Worm (Caenorhabditis elegans): ENCODE data around the gene srh-247.
"Not testable (repeated sequence)": the region's sequence is repeated elsewhere in the genome, so short reads cannot be mapped to it uniquely, and the experiment has no call there.

Gene srh-247

DNA sequence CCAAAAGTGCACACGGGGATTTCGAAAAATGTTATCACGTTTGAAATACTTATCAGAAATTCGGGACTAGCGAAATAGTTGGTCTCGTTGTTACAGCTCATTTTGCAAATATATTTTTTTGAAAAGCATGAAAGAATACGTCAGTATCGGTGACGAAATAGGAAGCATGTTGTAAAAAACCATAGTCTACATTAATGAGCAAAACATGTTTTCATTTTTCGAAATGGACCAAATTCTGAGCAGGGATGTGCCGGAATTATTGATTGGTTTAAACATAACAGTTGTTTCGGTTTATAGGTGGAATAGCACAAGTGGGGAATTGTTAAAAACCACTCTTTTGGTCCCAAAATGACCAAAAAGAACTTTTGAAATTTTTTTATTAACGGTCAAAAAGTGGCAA, at the start of gene srh-247:
Gene srh-247 (minus strand): TSS at position 101 of the 400 bp plus-strand sequence.
- TF ChIP-seq nhr-111 (GFP tag; optimal IDR thresholded peaks at IDR 0.05) (no peak), gei-8 (GFP tag; optimal IDR thresholded peaks at IDR 0.05) (no peak), lsy-2 (tag; optimal IDR thresholded peaks at IDR 0.05) (no peak), ztf-7 (tag; optimal IDR thresholded peaks at IDR 0.05) (no peak), saeg-2 (GFP tag; IDR thresholded peaks at IDR 0.05) (no peak), tra-1 (GFP tag; IDR thresholded peaks at IDR 0.05) (no peak), lin-38 (GFP tag; IDR thresholded peaks at IDR 0.05) (no peak), zip-2 (tag; optimal IDR thresholded peaks at IDR 0.05) (no peak), dmd-6 (GFP tag; IDR thresholded peaks at IDR 0.05) (no peak), mep-1 (tag; optimal IDR thresholded peaks at IDR 0.05) (no peak), ces-1 (GFP tag; optimal IDR thresholded peaks at IDR 0.05) (no peak), egl-43 (GFP tag; IDR thresholded peaks at IDR 0.05) (no peak), daf-19 (GFP tag; conservative IDR thresholded peaks at IDR 0.05) (no peak), pha-4 (GFP tag; IDR thresholded peaks at IDR 0.05) (no peak), pha-4 (tag; optimal IDR thresholded peaks at IDR 0.05) (no peak), lir-3 (tag; optimal IDR thresholded peaks at IDR 0.05) (no peak), set-16 (GFP tag; IDR thresholded peaks at IDR 0.05) (no peak), snpc-4 (tag; optimal IDR thresholded peaks at IDR 0.05) (no peak), F37D6.2 (tag; optimal IDR thresholded peaks at IDR 0.05) (no peak), Y75B8A.6 (GFP tag; IDR thresholded peaks at IDR 0.05) (no peak)

DNA sequence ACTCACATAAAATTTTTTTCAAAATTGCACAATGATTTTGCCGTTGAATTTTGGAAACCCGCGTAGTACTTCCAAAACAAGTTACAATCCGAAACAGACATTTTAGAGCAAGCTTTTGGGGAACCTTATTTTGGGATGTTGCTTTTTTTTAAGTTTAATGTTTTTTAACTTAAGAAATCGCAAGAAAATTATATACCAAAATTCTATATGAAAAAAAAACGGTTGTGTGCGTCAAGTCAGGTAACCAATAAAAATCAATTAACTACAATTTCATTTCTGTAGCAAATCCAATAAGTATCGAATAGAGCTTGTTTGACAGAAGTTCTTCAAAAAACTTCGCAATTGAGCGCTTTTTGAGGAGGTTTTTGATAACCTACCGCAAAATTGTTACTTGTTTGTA, 49.4 kb upstream of the srh-247 start, which contains the start of gene srw-117:
Gene srw-117 (minus strand): TSS at position 101 of the 400 bp plus-strand sequence.
- TF ChIP-seq tra-1 (GFP tag; IDR thresholded peaks at IDR 0.05) (no peak), lin-38 (GFP tag; IDR thresholded peaks at IDR 0.05) (no peak), unc-62 (GFP tag; optimal IDR thresholded peaks at IDR 0.05 in 1 of 2) (peak in 1 of 2 experiments; percentile 15), unc-62 (tag; optimal IDR thresholded peaks at IDR 0.05) (no peak)

DNA sequence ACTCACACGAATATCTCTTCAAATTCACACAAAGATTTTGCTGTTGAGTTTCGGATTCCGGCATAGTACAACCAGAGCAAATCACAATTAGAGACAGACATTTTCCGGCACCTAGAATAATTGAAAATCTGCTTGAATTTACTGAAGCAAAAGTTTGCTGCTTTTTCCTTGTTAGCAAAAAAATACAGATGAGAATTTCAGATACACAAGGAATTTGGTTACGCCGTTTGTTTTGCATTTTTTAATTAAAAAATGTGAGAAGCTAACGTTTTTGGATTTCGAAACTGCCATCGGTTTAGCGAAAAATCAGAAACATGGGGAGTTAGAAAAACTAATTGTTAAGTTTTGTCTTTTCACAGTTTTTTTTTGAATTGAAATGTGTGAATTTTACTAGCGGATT, 46.0 kb upstream of the srh-247 start, which contains the start of gene srw-118:
Gene srw-118 (minus strand): TSS at position 101 of the 400 bp plus-strand sequence.
- no peak for TF ChIP-seq set-16 (GFP tag; IDR thresholded peaks at IDR 0.05)
- peak; percentile 28 for TF ChIP-seq aha-1 (tag)

- TF ChIP-seq nhr-111 (GFP tag; optimal IDR thresholded peaks at IDR 0.05) (no peak), ZK337.2 (GFP tag; IDR thresholded peaks at IDR 0.05) (no peak), egl-27 (tag; optimal IDR thresholded peaks at IDR 0.05) (no peak), egl-43 (GFP tag; IDR thresholded peaks at IDR 0.05) (no peak), dmd-6 (GFP tag; IDR thresholded peaks at IDR 0.05) (no peak), hmg-1.1 (GFP tag; IDR thresholded peaks at IDR 0.05) (no peak), nhr-41 (GFP tag; IDR thresholded peaks at IDR 0.05) (no peak), Y75B8A.6 (GFP tag; IDR thresholded peaks at IDR 0.05) (no peak), nhr-6 (tag; optimal IDR thresholded peaks at IDR 0.05) (no peak), madf-5 (GFP tag; IDR thresholded peaks at IDR 0.05) (no peak)
Measured at ce11 chrV:2976287-2976686, 42.3 kb upstream of the srh-247 start, which contains the start of gene srw-124. TSS of gene srw-124 (plus strand) at chrV:2976587.

- not testable (repeated sequence) for TF ChIP-seq nhr-42 (GFP tag; IDR thresholded peaks at IDR 0.05); lin-39 (tag; optimal IDR thresholded peaks at IDR 0.05); mep-1 (tag; optimal IDR thresholded peaks at IDR 0.05)
Measured at ce11 chrV:2975285-2975684, 41.3 kb upstream of the srh-247 start, which contains the start of gene srw-123. TSS of gene srw-123 (minus strand) at chrV:2975385.

- TF ChIP-seq php-3 (GFP tag; IDR thresholded peaks at IDR 0.05): no peak
- no peak for TF ChIP-seq ztf-7 (tag; optimal IDR thresholded peaks at IDR 0.05)
- TF ChIP-seq aly-2 (tag; optimal IDR thresholded peaks at IDR 0.05): no peak
- no peak for TF ChIP-seq pqm-1 (tag; optimal IDR thresholded peaks at IDR 0.05)
- 0 out of 2 replicates have a peak, but pooled peaks have one; percentile 54 for TF ChIP-seq Y48G9A.11 (GFP tag; IDR thresholded peaks at IDR 0.05)
- TF ChIP-seq aha-1 (tag): peak; percentile 91
- no peak for TF ChIP-seq dpl-1 (GFP tag; optimal IDR thresholded peaks at IDR 0.05)
- TF ChIP-seq dmd-9 (GFP tag; IDR thresholded peaks at IDR 0.05): no peak
- TF ChIP-seq unc-130 (GFP tag; optimal IDR thresholded peaks at IDR 0.05): no peak
- no peak for TF ChIP-seq ces-1 (GFP tag; optimal IDR thresholded peaks at IDR 0.05)
- TF ChIP-seq madf-5 (GFP tag; IDR thresholded peaks at IDR 0.05): no peak
- TF ChIP-seq nhr-102 (tag; optimal IDR thresholded peaks at IDR 0.05): no peak
- no peak for TF ChIP-seq hlh-30 (tag; optimal IDR thresholded peaks at IDR 0.05; ENCODE audit: insufficient read depth)
- TF ChIP-seq nhr-76 (tag; optimal IDR thresholded peaks at IDR 0.05): no peak
- no peak for TF ChIP-seq ceh-44 (GFP tag; IDR thresholded peaks at IDR 0.05)
Measured at ce11 chrV:2971307-2971999, 37.5 kb upstream of the srh-247 start, which contains the start of gene srw-129. TSS of gene srw-129 (plus strand) at chrV:2971949.
